Worm (Caenorhabditis elegans) whole organism, L4/young adult: Measurements from ENCODE around the gene eif-2Bgamma.

Source experiments
- W03F9.2 ChIP-seq: fragments of 150-350 bp; optimal IDR thresholded peaks from 2 replicates; lab custom pipeline; 2014; ENCODE audit warnings: missing biosample characterization, missing genetic modification characterization
- dao-5 ChIP-seq: sonication (generic microtip); optimal IDR thresholded peaks from 2 replicates; lab custom pipeline; 2016; ENCODE audit warnings: missing genotype, missing genetic modification characterization, moderate library complexity, missing compliant biosample characterization
- him-1 ChIP-seq: sonication (generic microtip); optimal IDR thresholded peaks from 2 replicates; lab custom pipeline; 2016; ENCODE audit warnings: missing genotype, missing genetic modification reagents, missing genetic modification characterization, missing compliant biosample characterization

DNA sequence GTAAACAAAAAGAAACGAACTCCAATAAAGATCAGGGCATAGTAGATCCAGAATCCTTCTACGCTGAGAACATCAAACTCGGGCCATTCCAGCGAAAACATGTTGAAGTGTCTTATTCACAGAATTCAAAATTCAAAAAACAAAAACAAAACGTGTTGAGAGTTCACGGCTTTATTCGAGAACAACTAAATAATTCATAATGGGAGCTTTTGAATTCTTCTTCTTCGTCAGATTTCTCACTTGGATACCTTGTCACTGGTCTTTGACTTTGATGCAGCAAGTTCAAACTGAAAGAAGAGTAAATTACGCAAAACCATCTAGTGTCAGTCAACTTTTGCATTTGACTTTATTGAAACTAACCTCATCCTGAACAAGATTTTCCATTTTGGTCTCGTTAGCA is 49.7 kb downstream of the eif-2Bgamma start, which contains the start of gene B0252.11:
- TF ChIP-seq dao-5 (tag; lab: Kevin White, UChicago) (no peak), him-1 (tag; lab: Kevin White, UChicago) (no peak), W03F9.2 (tag; lab: Kevin White, UChicago) (no peak)
